Fruit fly (Drosophila melanogaster): Measurements from ENCODE around the gene Cep164.

- no peak for TF ChIP-seq sage (GFP tag; optimal IDR thresholded peaks at IDR 0.05)
- TF ChIP-seq HLH106 (tag; optimal IDR thresholded peaks at IDR 0.05) = no peak
- TF ChIP-seq rgr (GFP tag; optimal IDR thresholded peaks at IDR 0.05) = no peak
- no peak for TF ChIP-seq brk (GFP tag; optimal IDR thresholded peaks at IDR 0.05)
- TF ChIP-seq ey (GFP tag; optimal IDR thresholded peaks at IDR 0.05) = no peak
- TF ChIP-seq br (GFP tag; optimal IDR thresholded peaks at IDR 0.05) = no peak
- TF ChIP-seq OdsH (GFP tag; optimal IDR thresholded peaks at IDR 0.05) = no peak
Observed at dm6 chrX:15973157-15973774, 9.5 kb downstream of the Cep164 start, which contains the start of gene mmd.
